Worm (Caenorhabditis elegans) whole organism, L4 larva: Measurements from ENCODE around the gene dpm-1.

Source experiments
- F49E8.2 ChIP-seq: sonication (generic microtip); optimal IDR thresholded peaks from 2 replicates; lab custom pipeline; 2016; ENCODE audit warnings: missing compliant biosample characterization, mild to moderate bottlenecking, missing genetic modification characterization, borderline replicate concordance
- T20F7.1 ChIP-seq: fragments of 200-800 bp; sonication (Bioruptor generic); optimal IDR thresholded peaks from 2 replicates; lab custom pipeline; 2018; ENCODE audit warnings: mild to moderate bottlenecking, missing genetic modification characterization, missing compliant biosample characterization
- T26A8.4 ChIP-seq: fragments of 200-800 bp; sonication (Bioruptor generic); IDR thresholded peaks from 2 replicates; pipeline ENCODE4 v1.3.6; 2022; ENCODE audit warnings: missing genetic modification characterization, missing compliant biosample characterization
- Y105C5A.15 ChIP-seq: fragments of 200-800 bp; sonication (Bioruptor generic); IDR thresholded peaks from 2 replicates; pipeline ENCODE4 v1.3.6; 2022; ENCODE audit warnings: missing genetic modification characterization, missing compliant biosample characterization
- Y48G9A.11 ChIP-seq: fragments of 200-800 bp; sonication (Bioruptor generic); IDR thresholded peaks from 2 replicates; pipeline ENCODE4 v1.3.6; 2022; ENCODE audit warnings: missing genetic modification reagents, missing genetic modification characterization, missing compliant biosample characterization
- Y75B8A.6 ChIP-seq: fragments of 200-800 bp; sonication (Bioruptor generic); IDR thresholded peaks from 2 replicates; pipeline ENCODE4 v1.3.6; 2022; ENCODE audit warnings: missing genetic modification reagents, missing genetic modification characterization, missing compliant biosample characterization
- aha-1 ChIP-seq: fragments of 150-350 bp; peaks from one replicate; lab custom pipeline; 2014; ENCODE audit warnings: missing biosample characterization, missing genetic modification characterization
- arid-1 ChIP-seq: fragments of 200-800 bp; sonication (Bioruptor generic); conservative IDR thresholded peaks from 2 replicates; pipeline ENCODE4 v1.3.6; 2022; ENCODE audit warnings: missing genetic modification reagents, missing genetic modification characterization, missing compliant biosample characterization
- ctbp-1 ChIP-seq: fragments of 200-800 bp; sonication (Bioruptor generic); IDR thresholded peaks from 2 replicates; pipeline ENCODE4 v1.3.6; 2022; ENCODE audit warnings: missing genetic modification reagents, missing genetic modification characterization, missing compliant biosample characterization
- daf-16 ChIP-seq, 3 experiments: sonication (generic microtip); optimal IDR thresholded peaks; 2 replicates each; lab custom pipeline; 2016 to 2017; ENCODE audit warnings: missing genetic modification characterization in 3 of 3, missing genetic modification reagents in 3 of 3, mild to moderate bottlenecking in 2 of 3, missing compliant biosample characterization in 2 of 3, missing biosample characterization in 1 of 3, moderate library complexity in 1 of 3
- daf-19 ChIP-seq: fragments of 200-800 bp; sonication (Bioruptor generic); conservative IDR thresholded peaks from 2 replicates; pipeline ENCODE4 v1.3.6; 2022; ENCODE audit warnings: missing genetic modification characterization, missing compliant biosample characterization
- dmd-9 ChIP-seq: fragments of 200-800 bp; sonication (Bioruptor generic); IDR thresholded peaks from 2 replicates; pipeline ENCODE4 v1.3.6; 2022; ENCODE audit warnings: missing genetic modification reagents, missing genetic modification characterization, missing compliant biosample characterization
- duxl-1 ChIP-seq: sonication (generic microtip); optimal IDR thresholded peaks from 2 replicates; lab custom pipeline; 2016; ENCODE audit warnings: mild to moderate bottlenecking, missing genetic modification characterization, moderate library complexity, missing compliant biosample characterization; ENCODE audit not compliant: poor library complexity
- egl-43 ChIP-seq: fragments of 200-800 bp; sonication (Bioruptor generic); IDR thresholded peaks from 2 replicates; pipeline ENCODE4 v1.3.6; 2022; ENCODE audit warnings: missing genetic modification reagents, missing genetic modification characterization, missing compliant biosample characterization
- fkh-10 ChIP-seq: fragments of 150-350 bp; optimal IDR thresholded peaks from 2 replicates; lab custom pipeline; 2014; ENCODE audit warnings: missing biosample characterization, missing genetic modification reagents, missing genetic modification characterization
- hlh-11 ChIP-seq: fragments of 200-800 bp; sonication (Bioruptor generic); optimal IDR thresholded peaks from 2 replicates; lab custom pipeline; 2018; ENCODE audit warnings: mild to moderate bottlenecking, missing genetic modification characterization, missing compliant biosample characterization
- hlh-30 ChIP-seq: sonication (generic microtip); optimal IDR thresholded peaks from 2 replicates; lab custom pipeline; 2017; ENCODE audit warnings: antibody characterized with exemption, mild to moderate bottlenecking, missing genetic modification characterization, missing compliant biosample characterization; ENCODE audit not compliant: insufficient read depth
- lin-38 ChIP-seq: fragments of 200-800 bp; sonication (Bioruptor generic); IDR thresholded peaks from 2 replicates; pipeline ENCODE4 v1.3.6; 2022; ENCODE audit warnings: missing genetic modification reagents, missing genetic modification characterization, missing compliant biosample characterization
- lsy-2 ChIP-seq, 2 experiments: fragments of 150-350 bp in 1 of 2; sonication (generic microtip) in 1 of 2; optimal IDR thresholded peaks; 2 replicates each; lab custom pipeline; 2014 to 2017; ENCODE audit warnings: missing biosample characterization in 2 of 2, missing genetic modification characterization in 2 of 2
- madf-5 ChIP-seq, 2 experiments: fragments of 200-800 bp; sonication (Bioruptor generic); IDR thresholded peaks; 2 replicates each; pipeline ENCODE4 v1.3.6; 2022; ENCODE audit warnings: missing compliant biosample characterization in 2 of 2, missing genetic modification characterization in 2 of 2
- mdt-29 ChIP-seq: fragments of 200-800 bp; sonication (Bioruptor generic); IDR thresholded peaks from 2 replicates; pipeline ENCODE4 v1.3.6; 2022; ENCODE audit warnings: missing genetic modification reagents, missing genetic modification characterization, missing compliant biosample characterization
- mep-1 ChIP-seq: fragments of 150-350 bp; sonication (generic microtip); optimal IDR thresholded peaks from 3 replicates; lab custom pipeline; 2014; ENCODE audit warnings: missing biosample characterization, missing genetic modification characterization
- mxl-2 ChIP-seq: fragments of 200-800 bp; sonication (Bioruptor generic); conservative IDR thresholded peaks from 2 replicates; pipeline ENCODE4 v1.3.6; 2022; ENCODE audit warnings: missing genetic modification reagents, missing genetic modification characterization, missing compliant biosample characterization
- nhr-6 ChIP-seq: fragments of 150-350 bp; optimal IDR thresholded peaks from 2 replicates; lab custom pipeline; 2014; ENCODE audit warnings: missing biosample characterization, missing genetic modification characterization
- pha-4 ChIP-seq, 2 experiments: fragments of 150-350 bp in 1 of 2; fragments of 200-800 bp in 1 of 2; sonication (Bioruptor generic) in 1 of 2; IDR thresholded peaks in 1 of 2; optimal IDR thresholded peaks in 1 of 2; 2 replicates each; pipeline versions ENCODE4 v1.3.6 to Lab custom; 2014 to 2022; ENCODE audit warnings: missing genetic modification characterization in 2 of 2, missing genetic modification reagents in 2 of 2, missing biosample characterization in 1 of 2, missing compliant biosample characterization in 1 of 2
- rbr-2 ChIP-seq: sonication (generic microtip); optimal IDR thresholded peaks from 2 replicates; lab custom pipeline; 2016; ENCODE audit warnings: missing genotype, missing genetic modification characterization, missing compliant biosample characterization
- sdz-12 ChIP-seq: fragments of 200-800 bp; sonication (Bioruptor generic); optimal IDR thresholded peaks from 2 replicates; lab custom pipeline; 2018; ENCODE audit warnings: mild to moderate bottlenecking, missing genetic modification characterization, missing compliant biosample characterization
- set-16 ChIP-seq: fragments of 200-800 bp; sonication (Bioruptor generic); IDR thresholded peaks from 2 replicates; pipeline ENCODE4 v1.3.6; 2022; ENCODE audit warnings: missing genetic modification reagents, missing genetic modification characterization, missing compliant biosample characterization
- tag-97 ChIP-seq: fragments of 200-800 bp; sonication (Bioruptor generic); IDR thresholded peaks from 2 replicates; pipeline ENCODE4 v1.3.6; 2022; ENCODE audit warnings: missing genetic modification characterization, missing compliant biosample characterization
- tra-1 ChIP-seq: fragments of 200-800 bp; sonication (Bioruptor generic); IDR thresholded peaks from 2 replicates; pipeline ENCODE4 v1.3.6; 2022; ENCODE audit warnings: missing genetic modification reagents, missing genetic modification characterization, missing compliant biosample characterization
- zfp-3 ChIP-seq: fragments of 200-800 bp; sonication (Bioruptor generic); conservative IDR thresholded peaks from 2 replicates; pipeline ENCODE4 v1.3.6; 2022; ENCODE audit warnings: missing genetic modification reagents, missing genetic modification characterization, missing compliant biosample characterization

Gene dpm-1

ce11 chrIV:425995-426394 is 19.5 kb upstream of the dpm-1 start, which contains the start of gene garr-1:
garr-1 (plus strand) TSS chrIV:426168.
- TF ChIP-seq zfp-3 (GFP tag; lab: Robert Waterston, UW) (no peak), hlh-11 (no peak), madf-5 (GFP tag; IDR thresholded peaks at IDR 0.05; lab: Robert Waterston, UW) (no peak), rbr-2 (tag; lab: Kevin White, UChicago) (no peak), set-16 (peak; percentile 75), aha-1 (tag; lab: Kevin White, UChicago) (peak; percentile 51), hlh-30 (tag; lab: Kevin White, UChicago) (no peak), tag-97 (GFP tag; lab: Robert Waterston, UW) (no peak)
- TF ChIP-seq, all 104 proteins: peak for 2

ce11 chrIV:426597-426996 is 18.9 kb upstream of the dpm-1 start:
- TF ChIP-seq dmd-9 (GFP tag; lab: Robert Waterston, UW) (0 out of 2 replicates have a peak, but pooled peaks have one; percentile 15), egl-43 (GFP tag; lab: Robert Waterston, UW) (peak; percentile 54), madf-5 (GFP tag; IDR thresholded peaks at IDR 0.05; lab: Robert Waterston, UW) (0 out of 4 replicates have a peak, but pooled peaks of 1 of the 2 experiments have one; percentile 33), nhr-6 (tag; lab: Kevin White, UChicago) (no peak), tag-97 (GFP tag; lab: Robert Waterston, UW) (no peak), aha-1 (tag; lab: Kevin White, UChicago) (peak; percentile 21), set-16 (peak; percentile 96)

- TF ChIP-seq Y48G9A.11 (GFP tag; lab: Robert Waterston, UW) (peak; percentile 76), Y105C5A.15 (GFP tag; lab: Robert Waterston, UW) (0 out of 2 replicates have a peak, but pooled peaks have one; percentile 11), mxl-2 (GFP tag; lab: Robert Waterston, UW) (no peak), T26A8.4 (GFP tag; lab: Robert Waterston, UW) (0 out of 2 replicates have a peak, but pooled peaks have one; percentile 13), arid-1 (GFP tag; lab: Robert Waterston, UW) (0 out of 2 replicates have a peak, but pooled peaks have one; percentile 4), fkh-10 (GFP tag; lab: Kevin White, UChicago) (no peak), ctbp-1 (GFP tag; lab: Robert Waterston, UW) (0 out of 2 replicates have a peak, but pooled peaks have one; percentile 26), Y75B8A.6 (GFP tag; lab: Robert Waterston, UW) (0 out of 2 replicates have a peak, but pooled peaks have one; percentile 20), mdt-29 (GFP tag; lab: Robert Waterston, UW) (peak; percentile 17; the same call in 1 of the 2 replicates), pha-4 (GFP tag; IDR thresholded peaks at IDR 0.05; lab: Robert Waterston, UW) (peak; percentile 8; the same call in 1 of the 2 replicates), pha-4 (tag; optimal IDR thresholded peaks at IDR 0.05; lab: Kevin White, UChicago) (no peak), lsy-2 (tag; optimal IDR thresholded peaks at IDR 0.05; lab: Kevin White, UChicago) (peak in 1 of 2 experiments; percentile 10), daf-19 (GFP tag; lab: Robert Waterston, UW) (no peak), lin-38 (GFP tag; lab: Robert Waterston, UW) (peak; percentile 62), mep-1 (tag; lab: Kevin White, UChicago) (peak; percentile 11), daf-16 (GFP tag; optimal IDR thresholded peaks at IDR 0.05; lab: Kevin White, UChicago) (no peak), daf-16 (tag; optimal IDR thresholded peaks at IDR 0.05; lab: Kevin White, UChicago) (peak; percentile 23), duxl-1 (peak; percentile 36), sdz-12 (GFP tag; lab: Kevin White, UChicago) (no peak), tra-1 (GFP tag; lab: Robert Waterston, UW) (no peak), F49E8.2 (tag; lab: Kevin White, UChicago) (peak; percentile 63), zfp-3 (GFP tag; lab: Robert Waterston, UW) (0 out of 2 replicates have a peak, but pooled peaks have one; percentile 15), T20F7.1 (GFP tag; lab: Kevin White, UChicago) (peak; percentile 13), set-16 (no peak)
- TF ChIP-seq, all 104 proteins: peak for 16
These were observed 18.2 kb upstream of the dpm-1 start for ce11 chrIV:427100-427908.
